Fruit fly (Drosophila melanogaster): ENCODE measurements around the gene sina.

DNA sequence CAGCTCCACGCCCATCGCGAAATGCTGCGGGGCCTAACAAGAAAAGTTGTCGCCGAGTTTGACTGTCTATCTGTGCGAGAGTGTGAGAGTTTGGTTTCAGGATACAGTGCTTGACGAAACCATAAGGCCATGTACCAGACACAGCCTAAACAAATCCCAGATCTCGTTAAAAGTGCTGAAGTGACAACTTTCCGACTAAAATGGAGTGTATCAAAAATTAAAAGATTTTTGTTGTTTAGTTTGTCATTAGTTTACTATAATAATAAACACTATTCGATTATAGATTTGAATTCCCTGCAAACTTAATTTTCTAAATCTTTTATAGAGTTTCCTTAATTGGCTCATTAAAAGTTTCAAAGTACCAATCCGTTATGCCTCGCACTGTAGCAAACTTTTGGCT, 40.1 kb downstream of the sina start:
- TF ChIP-seq ttk (optimal IDR thresholded peaks at IDR 0.05) (no peak), Myc (optimal IDR thresholded peaks at IDR 0.05) (no peak), h (optimal IDR thresholded peaks at IDR 0.05) (no peak)
